Worm (Caenorhabditis elegans): ENCODE measurements around the gene H04M03.12.

- TF ChIP-seq unc-62 (GFP tag; optimal IDR thresholded peaks at IDR 0.05) (no peak), elt-3 (tag; optimal IDR thresholded peaks at IDR 0.05) (no peak), unc-120 (tag; optimal IDR thresholded peaks at IDR 0.05; ENCODE audit: poor library complexity, severe bottlenecking) (no peak), blmp-1 (tag; optimal IDR thresholded peaks at IDR 0.05) (no peak), snpc-4 (tag; optimal IDR thresholded peaks at IDR 0.05) (no peak), bed-3 (GFP tag; optimal IDR thresholded peaks at IDR 0.05) (no peak), pha-4 (tag; optimal IDR thresholded peaks at IDR 0.05) (no peak)
Observed at ce11 chrIV:5928957-5929356, 25.8 kb upstream of the H04M03.12 start.
